Worm (Caenorhabditis elegans) whole organism, L4 larva: Measurements from ENCODE around the gene arl-1.

ENCODE experiments used
- D1046.2 ChIP-seq: fragments of 200-800 bp; sonication (Bioruptor generic); IDR thresholded peaks from 2 replicates; pipeline ENCODE4 v1.3.6; 2022; ENCODE audit warnings: missing genetic modification characterization, missing compliant biosample characterization
- F37D6.2 ChIP-seq: sonication (generic microtip); optimal IDR thresholded peaks from 2 replicates; lab custom pipeline; 2016; ENCODE audit warnings: mild to moderate bottlenecking, missing genetic modification characterization, missing compliant biosample characterization
- F44E2.7 ChIP-seq: fragments of 200-800 bp; sonication (Bioruptor generic); IDR thresholded peaks from 2 replicates; pipeline ENCODE4 v2.1.2; 2022; ENCODE audit warnings: missing genetic modification characterization, missing compliant biosample characterization
- F49E8.2 ChIP-seq: sonication (generic microtip); optimal IDR thresholded peaks from 2 replicates; lab custom pipeline; 2016; ENCODE audit warnings: missing compliant biosample characterization, mild to moderate bottlenecking, missing genetic modification characterization, borderline replicate concordance
- T20F7.1 ChIP-seq: fragments of 200-800 bp; sonication (Bioruptor generic); optimal IDR thresholded peaks from 2 replicates; lab custom pipeline; 2018; ENCODE audit warnings: mild to moderate bottlenecking, missing genetic modification characterization, missing compliant biosample characterization
- T26A8.4 ChIP-seq: fragments of 200-800 bp; sonication (Bioruptor generic); IDR thresholded peaks from 2 replicates; pipeline ENCODE4 v1.3.6; 2022; ENCODE audit warnings: missing genetic modification characterization, missing compliant biosample characterization
- aly-2 ChIP-seq: sonication (generic microtip); optimal IDR thresholded peaks from 2 replicates; lab custom pipeline; 2018; ENCODE audit warnings: missing biosample characterization, missing genetic modification characterization
- ama-1 ChIP-seq: fragments of 150-350 bp; optimal IDR thresholded peaks from 2 replicates; lab custom pipeline; 2014; ENCODE audit warnings: inconsistent platforms, mixed read lengths
- arid-1 ChIP-seq: fragments of 200-800 bp; sonication (Bioruptor generic); conservative IDR thresholded peaks from 2 replicates; pipeline ENCODE4 v1.3.6; 2022; ENCODE audit warnings: missing genetic modification reagents, missing genetic modification characterization, missing compliant biosample characterization
- ceh-32 ChIP-seq: sonication (generic microtip); optimal IDR thresholded peaks from 2 replicates; lab custom pipeline; 2016; ENCODE audit warnings: mild to moderate bottlenecking, missing genetic modification characterization, missing compliant biosample characterization; ENCODE audit not compliant: poor library complexity
- ceh-62 ChIP-seq: sonication (generic microtip); optimal IDR thresholded peaks from 2 replicates; lab custom pipeline; 2017; ENCODE audit warnings: missing biosample characterization, missing genetic modification characterization
- daf-12 ChIP-seq: fragments of 150-350 bp; optimal IDR thresholded peaks from 2 replicates; lab custom pipeline; 2014; ENCODE audit warnings: missing biosample characterization, missing genetic modification reagents, missing genetic modification characterization
- daf-16 ChIP-seq, 3 experiments: sonication (generic microtip); optimal IDR thresholded peaks; 2 replicates each; lab custom pipeline; 2016 to 2017; ENCODE audit warnings: missing genetic modification characterization in 3 of 3, missing genetic modification reagents in 3 of 3, mild to moderate bottlenecking in 2 of 3, missing compliant biosample characterization in 2 of 3, missing biosample characterization in 1 of 3, moderate library complexity in 1 of 3
- dmd-6 ChIP-seq: fragments of 200-800 bp; sonication (Bioruptor generic); IDR thresholded peaks from 2 replicates; pipeline ENCODE4 v1.3.6; 2022; ENCODE audit warnings: missing genetic modification reagents, missing genetic modification characterization, missing compliant biosample characterization
- dpl-1 ChIP-seq: fragments of 150-350 bp; optimal IDR thresholded peaks from 2 replicates; lab custom pipeline; 2014; ENCODE audit warnings: missing biosample characterization, missing genetic modification reagents, missing genetic modification characterization
- dve-1 ChIP-seq: sonication (generic microtip); optimal IDR thresholded peaks from 2 replicates; lab custom pipeline; 2017; ENCODE audit warnings: antibody characterized with exemption, mild to moderate bottlenecking, missing genetic modification characterization, missing compliant biosample characterization; ENCODE audit not compliant: insufficient read depth
- egl-27 ChIP-seq: sonication (generic microtip); optimal IDR thresholded peaks from 3 replicates; lab custom pipeline; 2017; ENCODE audit warnings: missing biosample characterization, missing genetic modification reagents, missing genetic modification characterization
- gei-8 ChIP-seq: fragments of 200-800 bp; sonication (Bioruptor generic); optimal IDR thresholded peaks from 2 replicates; lab custom pipeline; 2018; ENCODE audit warnings: mild to moderate bottlenecking, missing genetic modification characterization, missing compliant biosample characterization
- hlh-11 ChIP-seq: fragments of 200-800 bp; sonication (Bioruptor generic); optimal IDR thresholded peaks from 2 replicates; lab custom pipeline; 2018; ENCODE audit warnings: mild to moderate bottlenecking, missing genetic modification characterization, missing compliant biosample characterization
- hlh-30 ChIP-seq: sonication (generic microtip); optimal IDR thresholded peaks from 2 replicates; lab custom pipeline; 2017; ENCODE audit warnings: antibody characterized with exemption, mild to moderate bottlenecking, missing genetic modification characterization, missing compliant biosample characterization; ENCODE audit not compliant: insufficient read depth
- jun-1 ChIP-seq: fragments of 150-350 bp; optimal IDR thresholded peaks from 2 replicates; lab custom pipeline; 2014; ENCODE audit warnings: missing biosample characterization, missing genetic modification reagents, missing genetic modification characterization
- lim-7 ChIP-seq: fragments of 200-800 bp; sonication (Bioruptor generic); IDR thresholded peaks from 2 replicates; pipeline ENCODE4 v1.3.6; 2022; ENCODE audit warnings: missing genetic modification characterization, missing compliant biosample characterization
- lin-1 ChIP-seq: fragments of 200-800 bp; sonication (Bioruptor generic); IDR thresholded peaks from 2 replicates; pipeline ENCODE4 v1.3.6; 2022; ENCODE audit warnings: missing genetic modification reagents, missing genetic modification characterization, missing compliant biosample characterization
- lin-38 ChIP-seq: fragments of 200-800 bp; sonication (Bioruptor generic); IDR thresholded peaks from 2 replicates; pipeline ENCODE4 v1.3.6; 2022; ENCODE audit warnings: missing genetic modification reagents, missing genetic modification characterization, missing compliant biosample characterization
- lin-39 ChIP-seq: fragments of 150-350 bp; optimal IDR thresholded peaks from 2 replicates; lab custom pipeline; 2014; ENCODE audit warnings: missing biosample characterization, missing genetic modification reagents, missing genetic modification characterization
- lir-3 ChIP-seq: sonication (generic microtip); optimal IDR thresholded peaks from 2 replicates; lab custom pipeline; 2016; ENCODE audit warnings: mild to moderate bottlenecking, missing genetic modification characterization, missing compliant biosample characterization
- lsy-2 ChIP-seq, 2 experiments: fragments of 150-350 bp in 1 of 2; sonication (generic microtip) in 1 of 2; optimal IDR thresholded peaks; 2 replicates each; lab custom pipeline; 2014 to 2017; ENCODE audit warnings: missing biosample characterization in 2 of 2, missing genetic modification characterization in 2 of 2
- madf-9 ChIP-seq: fragments of 200-800 bp; sonication (Bioruptor generic); conservative IDR thresholded peaks from 2 replicates; pipeline ENCODE4 v1.3.6; 2022; ENCODE audit warnings: missing genetic modification reagents, missing genetic modification characterization, missing compliant biosample characterization
- mep-1 ChIP-seq: fragments of 150-350 bp; sonication (generic microtip); optimal IDR thresholded peaks from 3 replicates; lab custom pipeline; 2014; ENCODE audit warnings: missing biosample characterization, missing genetic modification characterization
- mes-2 ChIP-seq: sonication (generic microtip); optimal IDR thresholded peaks from 2 replicates; lab custom pipeline; 2016; ENCODE audit warnings: missing genotype, mild to moderate bottlenecking, missing genetic modification characterization, missing compliant biosample characterization; ENCODE audit not compliant: poor library complexity, severe bottlenecking
- mxl-3 ChIP-seq: fragments of 200-800 bp; sonication (Bioruptor generic); optimal IDR thresholded peaks from 2 replicates; lab custom pipeline; 2018; ENCODE audit warnings: mild to moderate bottlenecking, missing genetic modification characterization, missing compliant biosample characterization
- nhr-10 ChIP-seq: fragments of 150-350 bp; optimal IDR thresholded peaks from 2 replicates; lab custom pipeline; 2014; ENCODE audit warnings: missing biosample characterization, missing genetic modification characterization
- nhr-102 ChIP-seq: sonication (generic microtip); optimal IDR thresholded peaks from 2 replicates; lab custom pipeline; 2016; ENCODE audit warnings: mild to moderate bottlenecking, missing genetic modification characterization, moderate library complexity, missing compliant biosample characterization
- nhr-11 ChIP-seq: fragments of 150-350 bp; optimal IDR thresholded peaks from 2 replicates; lab custom pipeline; 2014; ENCODE audit warnings: missing biosample characterization, missing genetic modification characterization
- nhr-111 ChIP-seq: fragments of 200-800 bp; sonication (Bioruptor generic); optimal IDR thresholded peaks from 2 replicates; lab custom pipeline; 2018; ENCODE audit warnings: mild to moderate bottlenecking, missing genetic modification characterization, missing compliant biosample characterization
- nhr-25 ChIP-seq: sonication (generic microtip); optimal IDR thresholded peaks from 2 replicates; lab custom pipeline; 2017; ENCODE audit warnings: missing genetic modification characterization, mild to moderate bottlenecking, missing compliant biosample characterization, antibody characterized with exemption, moderate library complexity, borderline replicate concordance; ENCODE audit not compliant: insufficient read depth
- nhr-48 ChIP-seq: sonication (generic microtip); optimal IDR thresholded peaks from 2 replicates; lab custom pipeline; 2016; ENCODE audit warnings: mild to moderate bottlenecking, missing genetic modification characterization, missing compliant biosample characterization
- pha-4 ChIP-seq, 2 experiments: fragments of 150-350 bp in 1 of 2; fragments of 200-800 bp in 1 of 2; sonication (Bioruptor generic) in 1 of 2; IDR thresholded peaks in 1 of 2; optimal IDR thresholded peaks in 1 of 2; 2 replicates each; pipeline versions ENCODE4 v1.3.6 to Lab custom; 2014 to 2022; ENCODE audit warnings: missing genetic modification characterization in 2 of 2, missing genetic modification reagents in 2 of 2, missing biosample characterization in 1 of 2, missing compliant biosample characterization in 1 of 2
- php-3 ChIP-seq: fragments of 200-800 bp; sonication (Bioruptor generic); IDR thresholded peaks from 2 replicates; pipeline ENCODE4 v1.3.6; 2022; ENCODE audit warnings: missing genetic modification reagents, missing genetic modification characterization, missing compliant biosample characterization
- saeg-2 ChIP-seq: fragments of 200-800 bp; sonication (Bioruptor generic); IDR thresholded peaks from 2 replicates; pipeline ENCODE4 v1.3.6; 2022; ENCODE audit warnings: missing genetic modification reagents, missing genetic modification characterization, missing compliant biosample characterization
- skn-1 ChIP-seq: fragments of 150-350 bp; optimal IDR thresholded peaks from 2 replicates; lab custom pipeline; 2014; ENCODE audit warnings: missing biosample characterization, missing genetic modification characterization
- snpc-4 ChIP-seq: fragments of 150-350 bp; optimal IDR thresholded peaks from 2 replicates; lab custom pipeline; 2014; ENCODE audit warnings: missing biosample characterization, missing genetic modification characterization
- spr-3 ChIP-seq: fragments of 200-800 bp; sonication (Bioruptor generic); optimal IDR thresholded peaks from 2 replicates; lab custom pipeline; 2018; ENCODE audit warnings: mild to moderate bottlenecking, missing genetic modification characterization, missing compliant biosample characterization
- tag-97 ChIP-seq: fragments of 200-800 bp; sonication (Bioruptor generic); IDR thresholded peaks from 2 replicates; pipeline ENCODE4 v1.3.6; 2022; ENCODE audit warnings: missing genetic modification characterization, missing compliant biosample characterization
- unc-130 ChIP-seq: sonication (generic microtip); optimal IDR thresholded peaks from 2 replicates; lab custom pipeline; 2016; ENCODE audit warnings: missing genetic modification reagents, missing genetic modification characterization, missing compliant biosample characterization
- unc-62 ChIP-seq, 3 experiments: fragments of 150-350 bp in 1 of 3; sonication (generic microtip); optimal IDR thresholded peaks in 2 of 3; peaks in 1 of 3; 1 replicate in 1 of 3; 2 replicates in 2 of 3; lab custom pipeline; 2014 to 2017; ENCODE audit warnings: missing biosample characterization in 3 of 3, missing genetic modification characterization in 3 of 3, missing genetic modification reagents in 3 of 3, missing genotype in 1 of 3
- zip-2 ChIP-seq: fragments of 150-350 bp; optimal IDR thresholded peaks from 2 replicates; lab custom pipeline; 2014; ENCODE audit warnings: missing biosample characterization, missing genetic modification characterization
- ztf-11 ChIP-seq: fragments of 150-350 bp; optimal IDR thresholded peaks from 2 replicates; lab custom pipeline; 2014; ENCODE audit warnings: missing biosample characterization, missing genetic modification characterization

The arl-1 gene

DNA sequence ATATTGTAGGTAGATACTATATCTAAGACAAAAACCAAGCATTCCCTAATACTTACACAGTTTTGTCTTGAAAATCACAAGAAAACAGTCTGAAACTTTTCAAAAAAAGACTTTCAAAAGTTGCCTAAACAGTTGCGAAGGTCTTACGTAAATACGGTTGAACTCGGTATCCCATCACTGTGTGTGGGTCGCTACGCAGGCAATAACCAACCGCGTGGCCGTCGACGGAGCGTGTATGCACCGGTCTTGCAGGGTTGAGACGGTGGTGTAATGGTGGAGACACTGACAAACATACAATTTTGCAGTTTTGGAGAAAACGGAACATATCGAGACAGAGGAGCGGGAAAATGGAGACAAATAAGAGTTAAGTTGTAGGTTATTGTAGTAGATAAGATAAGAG, 20.6 kb upstream of the arl-1 start, which contains the start of gene iff-2 (continued):
- TF ChIP-seq pha-4 (GFP tag; IDR thresholded peaks at IDR 0.05; lab: Robert Waterston, UW) = peak; percentile 96
- no peak for TF ChIP-seq pha-4 (tag; optimal IDR thresholded peaks at IDR 0.05; lab: Kevin White, UChicago)
- TF ChIP-seq T20F7.1 (GFP tag; lab: Kevin White, UChicago) = peak; percentile 97
- no peak for TF ChIP-seq F49E8.2 (tag; lab: Kevin White, UChicago)
- peak; percentile 97 for TF ChIP-seq arid-1
- TF ChIP-seq skn-1 (tag; lab: Kevin White, UChicago) = peak; percentile 95
- peak; percentile 95 for TF ChIP-seq php-3 (GFP tag; lab: Robert Waterston, UW)
- peak; percentile 68 for TF ChIP-seq ceh-32 (tag; lab: Kevin White, UChicago)
- peak; percentile 97 to 98 for TF ChIP-seq lsy-2 (tag; optimal IDR thresholded peaks at IDR 0.05; lab: Kevin White, UChicago)
- TF ChIP-seq D1046.2 (GFP tag; lab: Robert Waterston, UW) = peak; percentile 94
- peak; percentile 70; the same call in 1 of the 2 replicates for TF ChIP-seq lim-7
- peak; percentile 96 for TF ChIP-seq lin-1 (GFP tag; lab: Robert Waterston, UW)
- TF ChIP-seq snpc-4 (tag; lab: Kevin White, UChicago) = peak; percentile 70
- peak; percentile 95 for TF ChIP-seq nhr-48 (tag; lab: Kevin White, UChicago)
- TF ChIP-seq nhr-10 (tag; lab: Kevin White, UChicago) = peak; percentile 97
- TF ChIP-seq F44E2.7 = no peak
- TF ChIP-seq daf-16 (GFP tag; optimal IDR thresholded peaks at IDR 0.05; lab: Kevin White, UChicago) = peak; percentile 89 to 91
- TF ChIP-seq daf-16 (tag; optimal IDR thresholded peaks at IDR 0.05; lab: Kevin White, UChicago) = peak; percentile 92
- TF ChIP-seq T26A8.4 (GFP tag; lab: Robert Waterston, UW) = peak; percentile 97
- TF ChIP-seq lin-39 (tag; lab: Kevin White, UChicago) = no peak
- peak; percentile 97 for TF ChIP-seq mes-2 (tag; lab: Kevin White, UChicago)
- peak; percentile 100 for TF ChIP-seq hlh-30
- peak; percentile 100 for TF ChIP-seq dve-1 (tag; lab: Kevin White, UChicago)
- peak; percentile 14 to 100 for TF ChIP-seq unc-62 (GFP tag; optimal IDR thresholded peaks at IDR 0.05 in 1 of 2; lab: Kevin White, UChicago)
- TF ChIP-seq unc-62 (tag; optimal IDR thresholded peaks at IDR 0.05; lab: Kevin White, UChicago) = peak; percentile 51
- TF ChIP-seq jun-1 (tag; lab: Kevin White, UChicago) = peak; percentile 97
- TF ChIP-seq ceh-62 (tag; lab: Kevin White, UChicago) = no peak
- peak; percentile 100 for TF ChIP-seq mxl-3 (GFP tag; lab: Kevin White, UChicago)
- TF ChIP-seq hlh-11 (tag; lab: Kevin White, UChicago) = peak; percentile 99
- TF ChIP-seq gei-8 (GFP tag; lab: Kevin White, UChicago) = peak; percentile 58
- no peak for TF ChIP-seq nhr-111 (GFP tag; lab: Kevin White, UChicago)
- peak; percentile 68 for TF ChIP-seq ama-1 (lab: Kevin White, UChicago)
- TF ChIP-seq lir-3 (tag; lab: Kevin White, UChicago) = peak; percentile 76
- TF ChIP-seq aly-2 (tag; lab: Kevin White, UChicago) = peak; percentile 19
- TF ChIP-seq lin-38 (GFP tag; lab: Robert Waterston, UW) = peak; percentile 100
- TF ChIP-seq spr-3 (GFP tag; lab: Kevin White, UChicago) = peak; percentile 93
- TF ChIP-seq nhr-25 (tag; lab: Kevin White, UChicago) = peak; percentile 97
- peak; percentile 51 for TF ChIP-seq unc-130 (GFP tag; lab: Kevin White, UChicago)
- TF ChIP-seq nhr-102 (tag; lab: Kevin White, UChicago) = peak; percentile 97
- TF ChIP-seq daf-12 (tag; lab: Kevin White, UChicago) = no peak
- TF ChIP-seq ztf-11 (tag; lab: Kevin White, UChicago) = peak; percentile 2
- TF ChIP-seq dpl-1 = peak; percentile 97
- TF ChIP-seq dmd-6 = peak; percentile 99
- peak; percentile 89 for TF ChIP-seq zip-2 (tag; lab: Kevin White, UChicago)
- TF ChIP-seq saeg-2 = peak; percentile 92
- TF ChIP-seq mep-1 (tag; lab: Kevin White, UChicago) = peak; percentile 99
- TF ChIP-seq madf-9 (GFP tag; lab: Robert Waterston, UW) = peak; percentile 95
- TF ChIP-seq nhr-11 (tag; lab: Kevin White, UChicago) = peak; percentile 100
- peak; percentile 95 for TF ChIP-seq F37D6.2 (tag; lab: Kevin White, UChicago)
- TF ChIP-seq tag-97 = 0 out of 2 replicates have a peak, but pooled peaks have one; percentile 78
- TF ChIP-seq egl-27 = peak; percentile 80
